Fruit fly (Drosophila melanogaster) whole organism, wandering third instar larva: ENCODE measurements around the gene CG6729.

Experiments used
- CrebA ChIP-seq: fragments of 200-800 bp; sonication (Bioruptor generic); optimal IDR thresholded peaks from 2 replicates; lab custom pipeline; 2016; ENCODE audit warnings: missing biosample characterization, mild to moderate bottlenecking, missing genetic modification characterization, borderline replicate concordance
- GATAd ChIP-seq: sonication (Bioruptor generic); optimal IDR thresholded peaks from 2 replicates; lab custom pipeline; 2016; ENCODE audit warnings: missing biosample characterization, missing genetic modification characterization
- HLH106 ChIP-seq: fragments of 200-800 bp; optimal IDR thresholded peaks from 3 replicates; lab custom pipeline; 2019; ENCODE audit warnings: missing biosample characterization, mild to moderate bottlenecking, missing genetic modification characterization, moderate library complexity
- Mio ChIP-seq: sonication (Bioruptor generic); optimal IDR thresholded peaks from 2 replicates; lab custom pipeline; 2016; ENCODE audit warnings: missing biosample characterization, missing genetic modification characterization
- OdsH ChIP-seq: fragments of 200-800 bp; sonication (Bioruptor generic); optimal IDR thresholded peaks from 2 replicates; lab custom pipeline; 2016; ENCODE audit warnings: missing biosample characterization, mild to moderate bottlenecking, missing genetic modification characterization
- brk ChIP-seq: fragments of 200-800 bp; sonication (Bioruptor generic); optimal IDR thresholded peaks from 2 replicates; lab custom pipeline; 2016; ENCODE audit warnings: missing biosample characterization, mild to moderate bottlenecking, missing genetic modification characterization
- dmrt93B ChIP-seq: fragments of 200-800 bp; sonication (Bioruptor generic); optimal IDR thresholded peaks from 2 replicates; lab custom pipeline; 2018; ENCODE audit warnings: missing biosample characterization, mild to moderate bottlenecking, missing genetic modification characterization
- lola ChIP-seq: fragments of >200 bp; optimal IDR thresholded peaks from 2 replicates; lab custom pipeline; 2017; ENCODE audit warnings: missing biosample characterization, missing genetic modification characterization
- psq ChIP-seq: fragments of 200-800 bp; sonication (Bioruptor generic); optimal IDR thresholded peaks from 3 replicates; lab custom pipeline; 2017; ENCODE audit warnings: missing biosample characterization, mild to moderate bottlenecking, missing genetic modification characterization, moderate library complexity
- tai ChIP-seq: sonication (Bioruptor generic); optimal IDR thresholded peaks from 2 replicates; lab custom pipeline; 2016; ENCODE audit warnings: missing biosample characterization, missing genetic modification characterization

- TF ChIP-seq OdsH (no peak), CrebA (GFP tag; lab: Kevin White, UChicago) (no peak), GATAd (GFP tag; lab: Kevin White, UChicago) (no peak), HLH106 (no peak), dmrt93B (GFP tag; lab: Kevin White, UChicago) (no peak), lola (GFP tag; lab: Kevin White, UChicago) (no peak), psq (GFP tag; lab: Kevin White, UChicago) (no peak), Mio (GFP tag; lab: Kevin White, UChicago) (no peak), tai (GFP tag; lab: Kevin White, UChicago) (no peak), brk (GFP tag; lab: Kevin White, UChicago) (no peak)
Observed at dm6 chr2L:10753618-10754017, 9.9 kb upstream of the CG6729 start.
